Fruit fly (Drosophila melanogaster): Measurements from ENCODE around the gene Bruce.

DNA sequence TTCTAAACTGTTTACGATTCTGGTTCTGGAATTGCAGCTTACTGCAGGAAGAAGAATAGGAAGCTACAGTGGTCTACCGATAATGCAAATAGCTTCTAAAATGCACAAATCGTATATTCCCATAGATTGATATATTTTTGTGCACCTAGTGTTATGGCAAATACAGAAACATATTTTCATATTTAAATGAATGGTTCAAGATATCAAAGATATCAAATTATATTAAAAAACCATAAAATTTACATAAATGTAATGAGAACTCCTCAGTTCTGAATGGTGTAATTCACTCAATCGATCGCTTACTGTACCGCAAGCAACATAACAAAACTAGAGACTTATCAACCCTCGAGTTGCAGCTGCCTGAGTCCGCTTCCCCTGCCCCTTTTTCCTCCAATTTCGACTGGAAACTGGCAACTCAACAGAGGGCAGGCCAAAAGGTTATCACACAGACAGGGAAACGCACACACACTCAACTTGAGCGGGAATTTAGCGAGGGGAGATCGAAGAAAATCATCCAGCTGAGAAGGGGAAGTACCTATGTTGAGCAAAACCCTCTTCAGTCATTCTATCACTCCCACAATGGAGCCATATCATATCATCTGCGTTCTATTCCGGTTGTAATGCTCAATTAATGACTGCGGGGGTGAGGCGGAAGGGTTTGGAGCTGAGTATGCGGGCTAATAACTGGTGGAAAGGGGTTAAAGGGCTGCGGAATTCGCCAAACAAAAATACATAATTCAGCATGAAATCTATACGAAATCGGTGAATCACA lies 23.0 kb upstream of the Bruce start:
- TF ChIP-seq CTCF (optimal IDR thresholded peaks at IDR 0.05), result no peak
- no peak for TF ChIP-seq CG8478 (optimal IDR thresholded peaks at IDR 0.05)
